Fruit fly (Drosophila melanogaster) whole organism, prepupa: Measurements from ENCODE around the gene futsch.

Experiments used
- CG15336 ChIP-seq: fragments of 200-800 bp; sonication (Bioruptor generic); IDR thresholded peaks from 2 replicates; pipeline ENCODE4 v1.3.6; 2022; ENCODE audit warnings: missing biosample characterization, missing genetic modification characterization
- CG4318 ChIP-seq: fragments of 200-800 bp; sonication (Bioruptor generic); optimal IDR thresholded peaks from 3 replicates; lab custom pipeline; 2017; ENCODE audit warnings: missing biosample characterization, mild to moderate bottlenecking, missing genetic modification characterization
- CG6854 ChIP-seq: fragments of 200-800 bp; sonication (Bioruptor generic); optimal IDR thresholded peaks from 2 replicates; lab custom pipeline; 2017; ENCODE audit warnings: missing biosample characterization, mild to moderate bottlenecking, missing genetic modification characterization
- Gug ChIP-seq: fragments of 200-800 bp; sonication (Bioruptor generic); IDR thresholded peaks from 2 replicates; pipeline ENCODE4 v1.3.6; 2022; ENCODE audit warnings: missing biosample characterization, missing genetic modification characterization
- dsx ChIP-seq: fragments of 200-800 bp; optimal IDR thresholded peaks from 3 replicates; lab custom pipeline; 2019; ENCODE audit warnings: missing biosample characterization, mild to moderate bottlenecking, missing genetic modification characterization, moderate library complexity; ENCODE audit not compliant: poor library complexity, severe bottlenecking

- no peak for TF ChIP-seq Gug (GFP tag; lab: Robert Waterston, UW)
- TF ChIP-seq CG4318 (GFP tag; lab: Kevin White, UChicago): no peak
- TF ChIP-seq dsx (GFP tag; lab: Kevin White, UChicago): no peak
- TF ChIP-seq CG15336 (GFP tag; lab: Robert Waterston, UW): no peak
- no peak for TF ChIP-seq CG6854 (GFP tag; lab: Kevin White, UChicago)
Measured at dm6 chrX:1397649-1398454, 11.0 kb upstream of the futsch start.
